Worm (Caenorhabditis elegans): ENCODE results near the gene F52C9.5.

ce11 chrIII:5310940-5311339 lies 8.9 kb downstream of the F52C9.5 start, which contains the start of gene pqe-1:
- TF ChIP-seq W03F9.2 (tag; optimal IDR thresholded peaks at IDR 0.05) = no peak
- no peak for TF ChIP-seq him-1 (tag; optimal IDR thresholded peaks at IDR 0.05)

Data from whole organism, L4/young adult.